Worm (Caenorhabditis elegans) whole organism, L4 larva: ENCODE results near the gene K05F6.12.

Experiments used
- D1046.2 ChIP-seq: fragments of 200-800 bp; sonication (Bioruptor generic); IDR thresholded peaks from 2 replicates; pipeline ENCODE4 v1.3.6; 2022; ENCODE audit warnings: missing genetic modification characterization, missing compliant biosample characterization
- F49E8.2 ChIP-seq: sonication (generic microtip); optimal IDR thresholded peaks from 2 replicates; lab custom pipeline; 2016; ENCODE audit warnings: missing compliant biosample characterization, mild to moderate bottlenecking, missing genetic modification characterization, borderline replicate concordance
- R02D3.7 ChIP-seq: fragments of 150-350 bp; sonication (generic microtip); optimal IDR thresholded peaks from 3 replicates; lab custom pipeline; 2014; ENCODE audit warnings: missing biosample characterization, missing genetic modification characterization
- ZK546.5 ChIP-seq, 2 experiments: sonication (generic microtip); optimal IDR thresholded peaks; 2 replicates each; lab custom pipeline; 2017; ENCODE audit warnings: missing biosample characterization in 2 of 2, missing genetic modification characterization in 2 of 2
- attf-4 ChIP-seq: sonication (generic microtip); optimal IDR thresholded peaks from 3 replicates; lab custom pipeline; 2017; ENCODE audit warnings: missing biosample characterization, missing genetic modification characterization
- ceh-20 ChIP-seq: fragments of 200-800 bp; sonication (Bioruptor generic); IDR thresholded peaks from 2 replicates; pipeline ENCODE4 v1.3.6; 2022; ENCODE audit warnings: missing genetic modification reagents, missing genetic modification characterization, missing compliant biosample characterization
- dve-1 ChIP-seq: sonication (generic microtip); optimal IDR thresholded peaks from 2 replicates; lab custom pipeline; 2017; ENCODE audit warnings: antibody characterized with exemption, mild to moderate bottlenecking, missing genetic modification characterization, missing compliant biosample characterization; ENCODE audit not compliant: insufficient read depth
- gei-8 ChIP-seq: fragments of 200-800 bp; sonication (Bioruptor generic); optimal IDR thresholded peaks from 2 replicates; lab custom pipeline; 2018; ENCODE audit warnings: mild to moderate bottlenecking, missing genetic modification characterization, missing compliant biosample characterization
- hlh-11 ChIP-seq: fragments of 200-800 bp; sonication (Bioruptor generic); optimal IDR thresholded peaks from 2 replicates; lab custom pipeline; 2018; ENCODE audit warnings: mild to moderate bottlenecking, missing genetic modification characterization, missing compliant biosample characterization
- hlh-30 ChIP-seq: sonication (generic microtip); optimal IDR thresholded peaks from 2 replicates; lab custom pipeline; 2017; ENCODE audit warnings: antibody characterized with exemption, mild to moderate bottlenecking, missing genetic modification characterization, missing compliant biosample characterization; ENCODE audit not compliant: insufficient read depth
- hmg-1.1 ChIP-seq: fragments of 200-800 bp; sonication (Bioruptor generic); IDR thresholded peaks from 2 replicates; pipeline ENCODE4 v1.3.6; 2022; ENCODE audit warnings: missing genetic modification reagents, missing genetic modification characterization, missing compliant biosample characterization
- lim-7 ChIP-seq: fragments of 200-800 bp; sonication (Bioruptor generic); IDR thresholded peaks from 2 replicates; pipeline ENCODE4 v1.3.6; 2022; ENCODE audit warnings: missing genetic modification characterization, missing compliant biosample characterization
- lir-3 ChIP-seq: sonication (generic microtip); optimal IDR thresholded peaks from 2 replicates; lab custom pipeline; 2016; ENCODE audit warnings: mild to moderate bottlenecking, missing genetic modification characterization, missing compliant biosample characterization
- mdl-1 ChIP-seq, 2 experiments: fragments of 150-350 bp in 1 of 2; sonication (generic microtip) in 1 of 2; optimal IDR thresholded peaks; 2 replicates each; lab custom pipeline; 2014 to 2017; ENCODE audit warnings: missing biosample characterization in 2 of 2, missing genetic modification characterization in 2 of 2
- mep-1 ChIP-seq: fragments of 150-350 bp; sonication (generic microtip); optimal IDR thresholded peaks from 3 replicates; lab custom pipeline; 2014; ENCODE audit warnings: missing biosample characterization, missing genetic modification characterization
- mes-2 ChIP-seq: sonication (generic microtip); optimal IDR thresholded peaks from 2 replicates; lab custom pipeline; 2016; ENCODE audit warnings: missing genotype, mild to moderate bottlenecking, missing genetic modification characterization, missing compliant biosample characterization; ENCODE audit not compliant: poor library complexity, severe bottlenecking
- mxl-2 ChIP-seq: fragments of 200-800 bp; sonication (Bioruptor generic); conservative IDR thresholded peaks from 2 replicates; pipeline ENCODE4 v1.3.6; 2022; ENCODE audit warnings: missing genetic modification reagents, missing genetic modification characterization, missing compliant biosample characterization
- nhr-11 ChIP-seq: fragments of 150-350 bp; optimal IDR thresholded peaks from 2 replicates; lab custom pipeline; 2014; ENCODE audit warnings: missing biosample characterization, missing genetic modification characterization
- nhr-111 ChIP-seq: fragments of 200-800 bp; sonication (Bioruptor generic); optimal IDR thresholded peaks from 2 replicates; lab custom pipeline; 2018; ENCODE audit warnings: mild to moderate bottlenecking, missing genetic modification characterization, missing compliant biosample characterization
- nhr-28 ChIP-seq: fragments of 150-350 bp; optimal IDR thresholded peaks from 2 replicates; lab custom pipeline; 2014; ENCODE audit warnings: missing biosample characterization, missing genetic modification characterization
- nhr-76 ChIP-seq: fragments of 150-350 bp; optimal IDR thresholded peaks from 2 replicates; lab custom pipeline; 2014; ENCODE audit warnings: missing biosample characterization, missing genetic modification characterization
- nhr-77 ChIP-seq: fragments of 150-350 bp; optimal IDR thresholded peaks from 2 replicates; lab custom pipeline; 2014; ENCODE audit warnings: missing biosample characterization, missing genetic modification characterization
- php-3 ChIP-seq: fragments of 200-800 bp; sonication (Bioruptor generic); IDR thresholded peaks from 2 replicates; pipeline ENCODE4 v1.3.6; 2022; ENCODE audit warnings: missing genetic modification reagents, missing genetic modification characterization, missing compliant biosample characterization
- pqm-1 ChIP-seq: sonication (generic microtip); optimal IDR thresholded peaks from 2 replicates; lab custom pipeline; 2017; ENCODE audit warnings: missing biosample characterization, missing genetic modification characterization
- rbr-2 ChIP-seq: sonication (generic microtip); optimal IDR thresholded peaks from 2 replicates; lab custom pipeline; 2016; ENCODE audit warnings: missing genotype, missing genetic modification characterization, missing compliant biosample characterization
- set-16 ChIP-seq: fragments of 200-800 bp; sonication (Bioruptor generic); IDR thresholded peaks from 2 replicates; pipeline ENCODE4 v1.3.6; 2022; ENCODE audit warnings: missing genetic modification reagents, missing genetic modification characterization, missing compliant biosample characterization
- snpc-4 ChIP-seq: fragments of 150-350 bp; optimal IDR thresholded peaks from 2 replicates; lab custom pipeline; 2014; ENCODE audit warnings: missing biosample characterization, missing genetic modification characterization
- spr-3 ChIP-seq: fragments of 200-800 bp; sonication (Bioruptor generic); optimal IDR thresholded peaks from 2 replicates; lab custom pipeline; 2018; ENCODE audit warnings: mild to moderate bottlenecking, missing genetic modification characterization, missing compliant biosample characterization
- tag-97 ChIP-seq: fragments of 200-800 bp; sonication (Bioruptor generic); IDR thresholded peaks from 2 replicates; pipeline ENCODE4 v1.3.6; 2022; ENCODE audit warnings: missing genetic modification characterization, missing compliant biosample characterization
- vab-7 ChIP-seq: fragments of 200-800 bp; sonication (Bioruptor generic); IDR thresholded peaks from 2 replicates; pipeline ENCODE4 v1.3.6; 2022; ENCODE audit warnings: missing genetic modification reagents, missing genetic modification characterization, missing compliant biosample characterization
- zag-1 ChIP-seq: fragments of 150-350 bp; optimal IDR thresholded peaks from 2 replicates; lab custom pipeline; 2014; ENCODE audit warnings: missing biosample characterization, missing genetic modification characterization
- ztf-11 ChIP-seq: fragments of 150-350 bp; optimal IDR thresholded peaks from 2 replicates; lab custom pipeline; 2014; ENCODE audit warnings: missing biosample characterization, missing genetic modification characterization
- ztf-7 ChIP-seq: fragments of 150-350 bp; optimal IDR thresholded peaks from 2 replicates; lab custom pipeline; 2014; ENCODE audit warnings: missing biosample characterization, missing genetic modification characterization

The K05F6.12 gene

DNA sequence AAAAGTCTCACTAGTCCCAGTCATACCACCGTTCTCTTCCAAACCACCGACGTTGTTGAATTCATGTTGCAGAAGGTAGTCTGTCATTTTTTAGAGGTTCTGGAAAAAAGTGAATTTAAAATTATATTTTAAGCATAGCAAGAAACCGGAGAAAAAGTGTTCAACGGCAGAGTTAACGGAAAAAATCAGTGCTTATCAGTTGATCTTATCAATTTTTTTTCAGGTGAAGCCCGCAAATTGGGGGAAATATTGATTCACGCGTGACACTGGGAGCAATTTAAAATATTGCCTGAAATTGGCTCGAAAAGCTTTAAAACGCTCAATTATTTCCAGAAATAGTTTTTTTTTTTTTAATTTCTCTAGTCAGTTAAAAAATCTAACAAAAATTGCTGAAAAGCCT, 34.2 kb downstream of the K05F6.12 start, which contains the start of gene math-38:
math-38 (minus strand) TSS at position 101 of the 400 bp plus-strand sequence.
- peak; percentile 16 for TF ChIP-seq hlh-11
- TF ChIP-seq D1046.2 (GFP tag; lab: Robert Waterston, UW) = no peak
- TF ChIP-seq F49E8.2 (tag; lab: Kevin White, UChicago) = no peak
- peak; percentile 28 for TF ChIP-seq nhr-28 (tag; lab: Kevin White, UChicago)

DNA sequence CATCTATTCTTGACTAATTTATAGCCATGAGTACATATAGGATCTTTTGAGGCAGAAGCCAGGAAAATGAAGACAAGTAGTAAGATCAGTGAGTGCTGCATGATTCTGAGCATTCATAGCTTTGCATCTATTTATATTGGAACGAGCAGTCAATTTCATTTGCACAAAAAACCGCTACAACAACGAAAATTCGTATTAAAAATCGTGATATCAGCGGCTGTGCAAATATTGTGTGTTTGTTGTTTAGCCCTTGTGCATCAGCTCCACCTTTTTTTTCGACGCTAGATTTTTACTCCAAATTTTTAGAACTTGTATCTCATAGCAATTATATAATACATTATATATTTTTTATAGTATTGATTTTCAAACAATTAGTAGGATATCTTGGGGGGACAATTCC, 38.4 kb downstream of the K05F6.12 start, which contains the start of gene clec-21:
clec-21 (minus strand) TSS at position 101 of the 400 bp plus-strand sequence.
- TF ChIP-seq mep-1 (tag; lab: Kevin White, UChicago) = no peak
- no peak for TF ChIP-seq hlh-30
- TF ChIP-seq dve-1 (tag; lab: Kevin White, UChicago) = no peak
- no peak for TF ChIP-seq spr-3 (GFP tag; lab: Kevin White, UChicago)
- TF ChIP-seq mdl-1 (tag; optimal IDR thresholded peaks at IDR 0.05; lab: Kevin White, UChicago) = no peak

DNA sequence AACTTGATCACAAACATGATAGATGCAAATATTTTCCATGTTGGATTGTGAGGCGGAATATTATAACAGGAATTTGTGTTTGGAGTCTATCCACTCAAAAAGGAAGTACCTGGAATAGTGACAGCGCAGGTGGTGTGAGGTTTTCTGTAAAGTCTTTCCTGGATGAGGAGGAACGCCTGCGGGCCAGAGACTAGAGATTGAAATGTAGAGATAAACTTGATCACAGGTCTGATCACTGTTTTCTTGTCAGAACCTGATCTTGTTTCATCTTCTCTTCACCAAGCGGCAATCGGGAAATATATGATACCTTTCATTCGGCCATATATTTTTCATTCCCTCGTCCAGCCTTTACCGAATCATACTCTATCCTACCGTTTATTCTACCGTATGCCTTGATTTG, 40.6 kb downstream of the K05F6.12 start, which contains the start of gene T07H3.8:
T07H3.8 (plus strand) TSS at position 301 of the 400 bp plus-strand sequence.
- no peak for TF ChIP-seq lim-7 (GFP tag; lab: Robert Waterston, UW)
- TF ChIP-seq php-3 (GFP tag; lab: Robert Waterston, UW) = no peak
- no peak for TF ChIP-seq nhr-111 (GFP tag; lab: Kevin White, UChicago)
- no peak for TF ChIP-seq gei-8 (GFP tag; lab: Kevin White, UChicago)
- TF ChIP-seq zag-1 = no peak
- TF ChIP-seq lir-3 (tag; lab: Kevin White, UChicago) = no peak
- TF ChIP-seq dve-1 (tag; lab: Kevin White, UChicago) = no peak
- no peak for TF ChIP-seq ZK546.5 (tag; optimal IDR thresholded peaks at IDR 0.05; lab: Kevin White, UChicago)
- no peak for TF ChIP-seq mes-2 (tag; lab: Kevin White, UChicago)
- no peak for TF ChIP-seq rbr-2 (tag; lab: Kevin White, UChicago)
- no peak for TF ChIP-seq vab-7 (GFP tag; lab: Robert Waterston, UW)
- no peak for TF ChIP-seq hmg-1.1
- TF ChIP-seq nhr-76 (tag; lab: Kevin White, UChicago) = no peak
- TF ChIP-seq ztf-11 (tag; lab: Kevin White, UChicago) = no peak
- no peak for TF ChIP-seq attf-4
- TF ChIP-seq R02D3.7 (tag; lab: Kevin White, UChicago) = no peak

DNA sequence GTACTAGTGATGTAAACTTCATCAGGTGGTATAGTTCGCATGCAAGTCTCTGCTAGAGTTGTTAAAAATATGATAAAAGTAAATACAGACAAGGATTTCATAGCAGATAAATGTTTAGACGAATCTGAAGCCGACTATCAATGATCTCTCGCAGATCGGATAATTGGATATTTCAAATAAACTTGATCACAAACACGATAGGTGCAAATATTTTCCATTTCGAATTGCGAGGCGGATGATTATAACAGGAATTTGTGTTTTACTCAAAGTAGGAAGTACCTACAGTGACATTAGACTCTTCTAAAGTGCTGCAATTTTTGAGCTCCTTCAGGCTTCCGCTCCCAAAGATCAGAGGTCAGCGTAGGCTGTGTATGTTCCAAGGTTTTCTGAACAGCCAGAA, 44.1 kb downstream of the K05F6.12 start, which contains the start of gene T07H3.7:
T07H3.7 (minus strand) TSS at position 101 of the 400 bp plus-strand sequence.
- TF ChIP-seq nhr-11 (tag; lab: Kevin White, UChicago) (no peak), hmg-1.1 (no peak), pqm-1 (tag; lab: Kevin White, UChicago) (no peak), snpc-4 (tag; lab: Kevin White, UChicago) (no peak), mdl-1 (tag; optimal IDR thresholded peaks at IDR 0.05; lab: Kevin White, UChicago) (no peak), tag-97 (no peak), ztf-7 (no peak), nhr-28 (tag; lab: Kevin White, UChicago) (no peak), nhr-77 (tag; lab: Kevin White, UChicago) (no peak), rbr-2 (tag; lab: Kevin White, UChicago) (no peak), dve-1 (tag; lab: Kevin White, UChicago) (no peak), mxl-2 (GFP tag; lab: Robert Waterston, UW) (no peak), lir-3 (tag; lab: Kevin White, UChicago) (no peak), D1046.2 (GFP tag; lab: Robert Waterston, UW) (no peak), php-3 (GFP tag; lab: Robert Waterston, UW) (no peak), set-16 (GFP tag; lab: Robert Waterston, UW) (no peak), ceh-20 (GFP tag; lab: Robert Waterston, UW) (no peak)
- TF ChIP-seq, all 104 proteins: peak for 0
